Worm (Caenorhabditis elegans): Measurements from ENCODE around the gene npr-43.

Gene npr-43

DNA sequence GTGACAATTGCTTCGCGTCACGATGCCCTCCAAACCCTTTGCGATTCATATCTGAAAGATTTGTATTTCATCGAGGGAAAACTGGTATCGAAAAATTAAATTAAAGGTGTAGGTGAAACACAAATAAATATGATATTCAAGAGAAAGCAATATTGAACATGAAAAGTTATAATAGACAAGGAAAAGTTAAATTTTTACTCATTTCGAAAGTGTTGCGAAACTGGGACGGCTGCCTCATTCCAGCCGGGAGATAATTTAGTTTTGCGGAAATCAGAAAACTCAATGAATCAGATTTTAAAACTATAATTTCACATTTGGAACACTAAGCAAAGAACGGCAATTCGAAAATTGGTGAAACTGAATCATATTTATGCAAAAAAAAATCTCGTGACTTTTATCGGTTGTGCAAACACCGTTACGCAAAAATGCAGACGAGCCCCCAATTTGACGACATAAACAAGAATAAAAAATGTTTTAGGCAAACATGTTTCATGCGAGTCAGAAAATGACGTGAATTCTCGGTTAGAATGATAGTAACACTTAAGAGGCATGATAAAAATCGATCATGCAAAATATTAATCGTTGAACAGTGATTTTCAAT is 36.2 kb upstream of the npr-43 start, which contains the start of the genes nxf-1 and C15H11.11:
Gene nxf-1 (minus strand): TSS at position 51 of the 601 bp plus-strand sequence.
Gene C15H11.11 (plus strand): TSS at position 536 of the 601 bp plus-strand sequence.
- TF ChIP-seq ceh-39 (tag; optimal IDR thresholded peaks at IDR 0.05): peak; percentile 94
- TF ChIP-seq bed-3 (GFP tag; optimal IDR thresholded peaks at IDR 0.05): no peak
- TF ChIP-seq pha-4 (tag; optimal IDR thresholded peaks at IDR 0.05): peak; percentile 13
- no peak for TF ChIP-seq ceh-43 (GFP tag; optimal IDR thresholded peaks at IDR 0.05)
- TF ChIP-seq ces-1 (GFP tag; optimal IDR thresholded peaks at IDR 0.05): peak; percentile 56

DNA sequence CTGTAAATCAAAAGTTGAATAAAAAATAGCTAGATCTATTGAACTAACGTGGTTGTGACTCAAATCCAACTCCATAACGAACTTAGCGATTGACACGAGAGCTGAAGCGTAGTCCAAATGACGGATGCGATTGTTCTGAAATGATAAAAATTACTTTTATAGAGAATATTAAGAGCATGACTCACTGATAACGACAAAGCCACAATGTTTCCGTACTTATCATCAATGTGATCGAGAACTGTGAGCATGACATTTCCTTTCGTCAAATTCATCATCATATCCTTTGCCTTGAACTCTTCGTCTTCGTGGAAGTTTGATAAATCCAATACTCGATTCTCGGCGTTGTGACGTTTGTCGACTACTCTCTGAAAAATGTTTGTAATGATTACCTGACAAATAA is 35.1 kb upstream of the npr-43 start:
- TF ChIP-seq pha-4 (tag; optimal IDR thresholded peaks at IDR 0.05): no peak
- no peak for TF ChIP-seq lin-32 (GFP tag; optimal IDR thresholded peaks at IDR 0.05)
- TF ChIP-seq ztf-11 (tag; optimal IDR thresholded peaks at IDR 0.05): no peak
- TF ChIP-seq nhr-76 (tag; optimal IDR thresholded peaks at IDR 0.05): no peak
- TF ChIP-seq hlh-1 (tag; optimal IDR thresholded peaks at IDR 0.05): no peak
- no peak for TF ChIP-seq bed-3 (GFP tag; optimal IDR thresholded peaks at IDR 0.05)
- TF ChIP-seq mab-5 (tag; optimal IDR thresholded peaks at IDR 0.05): no peak
- TF ChIP-seq mep-1 (tag; optimal IDR thresholded peaks at IDR 0.05): no peak
- no peak for TF ChIP-seq elt-3 (tag; optimal IDR thresholded peaks at IDR 0.05)
- no peak for TF ChIP-seq sptf-1 (tag; optimal IDR thresholded peaks at IDR 0.05)
- no peak for TF ChIP-seq ceh-39 (tag; optimal IDR thresholded peaks at IDR 0.05)
- no peak for TF ChIP-seq elt-1 (tag; optimal IDR thresholded peaks at IDR 0.05; ENCODE audit: borderline replicate concordance, insufficient read depth)
- TF ChIP-seq unc-120 (tag; optimal IDR thresholded peaks at IDR 0.05; ENCODE audit: poor library complexity, severe bottlenecking): no peak
- TF ChIP-seq nhr-12 (tag; optimal IDR thresholded peaks at IDR 0.05): no peak

DNA sequence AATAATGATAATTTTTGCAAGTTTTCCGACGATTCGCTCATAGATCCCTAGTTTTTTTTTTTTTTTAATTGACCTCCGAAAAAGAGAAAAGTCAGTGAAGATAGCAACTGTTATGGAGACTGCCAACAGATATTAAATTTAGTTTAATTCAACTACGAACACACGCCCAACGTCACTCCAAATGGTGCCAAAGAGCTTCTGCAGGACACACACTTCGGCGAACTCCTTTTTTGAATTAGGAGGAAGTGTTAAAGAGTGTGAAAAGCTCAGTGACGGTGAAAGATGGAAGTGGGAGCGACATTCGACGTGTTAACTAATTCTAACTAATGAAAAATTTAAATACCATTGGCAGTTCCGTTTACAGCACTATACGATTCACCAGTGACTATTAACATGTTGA is 33.1 kb upstream of the npr-43 start:
- TF ChIP-seq nhr-12 (tag; optimal IDR thresholded peaks at IDR 0.05): no peak
- TF ChIP-seq zip-8 (tag; optimal IDR thresholded peaks at IDR 0.05): no peak
- TF ChIP-seq lin-32 (GFP tag; optimal IDR thresholded peaks at IDR 0.05): no peak
- TF ChIP-seq ces-1 (GFP tag; optimal IDR thresholded peaks at IDR 0.05): no peak
- TF ChIP-seq unc-39 (tag; optimal IDR thresholded peaks at IDR 0.05): no peak
- no peak for TF ChIP-seq sptf-1 (tag; optimal IDR thresholded peaks at IDR 0.05)
- TF ChIP-seq hlh-1 (tag; optimal IDR thresholded peaks at IDR 0.05): no peak
- no peak for TF ChIP-seq sem-2 (GFP tag; optimal IDR thresholded peaks at IDR 0.05)

DNA sequence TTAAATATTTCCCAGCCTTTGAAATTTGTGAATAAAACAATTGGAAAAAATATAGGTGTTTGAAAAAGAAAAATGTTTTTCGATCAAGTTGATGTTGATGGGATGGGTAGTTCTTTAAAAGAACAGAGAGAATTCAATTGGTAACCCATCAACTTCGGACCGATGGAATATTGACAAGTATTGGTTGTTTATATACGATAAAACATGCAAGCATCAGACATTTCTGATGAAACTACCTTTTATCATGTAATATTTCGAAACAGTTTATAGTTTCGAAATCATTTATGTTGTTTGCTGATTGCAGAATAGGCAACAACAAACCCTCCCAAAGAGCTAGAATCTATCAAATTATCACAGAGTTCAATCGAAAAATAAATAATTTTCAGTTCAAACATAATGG is 31.0 kb upstream of the npr-43 start:
- TF ChIP-seq sem-2 (GFP tag; optimal IDR thresholded peaks at IDR 0.05) (no peak), lin-32 (GFP tag; optimal IDR thresholded peaks at IDR 0.05) (no peak), pha-4 (tag; optimal IDR thresholded peaks at IDR 0.05) (no peak), lsy-2 (tag; optimal IDR thresholded peaks at IDR 0.05) (no peak), mab-5 (tag; optimal IDR thresholded peaks at IDR 0.05) (no peak), sptf-1 (tag; optimal IDR thresholded peaks at IDR 0.05) (no peak), nhr-12 (tag; optimal IDR thresholded peaks at IDR 0.05) (no peak), blmp-1 (tag; optimal IDR thresholded peaks at IDR 0.05) (no peak), cnd-1 (tag; optimal IDR thresholded peaks at IDR 0.05) (no peak), ceh-83 (GFP tag; optimal IDR thresholded peaks at IDR 0.05) (no peak), lin-13 (tag; optimal IDR thresholded peaks at IDR 0.05) (no peak), zip-8 (tag; optimal IDR thresholded peaks at IDR 0.05) (no peak), ceh-43 (GFP tag; optimal IDR thresholded peaks at IDR 0.05) (no peak), unc-39 (tag; optimal IDR thresholded peaks at IDR 0.05) (no peak), mls-2 (tag; optimal IDR thresholded peaks at IDR 0.05) (no peak), nhr-2 (tag; optimal IDR thresholded peaks at IDR 0.05) (no peak), nhr-237 (tag; optimal IDR thresholded peaks at IDR 0.05) (no peak), unc-120 (tag; optimal IDR thresholded peaks at IDR 0.05; ENCODE audit: poor library complexity, severe bottlenecking) (no peak), drap-1 (GFP tag; optimal IDR thresholded peaks at IDR 0.05) (no peak), snpc-4 (tag; optimal IDR thresholded peaks at IDR 0.05) (no peak)

DNA sequence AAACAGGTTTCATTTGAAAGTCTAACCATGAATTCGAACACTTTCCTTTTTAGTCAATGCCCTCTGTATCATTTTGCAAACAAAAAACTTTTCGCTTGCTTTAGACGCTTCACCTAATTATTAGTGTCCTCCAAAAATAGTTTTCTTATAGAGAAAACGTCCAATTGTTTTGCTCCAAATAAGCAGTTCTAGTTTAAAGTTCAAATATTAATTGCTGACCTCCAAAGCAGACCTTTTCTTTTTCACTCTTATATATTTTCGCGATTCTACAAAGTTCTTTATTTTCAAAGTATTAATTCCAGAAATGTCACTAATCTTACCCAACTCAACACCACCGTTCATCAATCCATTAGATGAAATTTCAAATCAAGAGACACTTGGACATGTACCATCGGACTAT is 29.9 kb upstream of the npr-43 start, which contains the start of gene gnrr-2:
Gene gnrr-2 (plus strand): TSS at position 301 of the 400 bp plus-strand sequence.
- TF ChIP-seq ztf-11 (tag; optimal IDR thresholded peaks at IDR 0.05) (no peak), elt-3 (tag; optimal IDR thresholded peaks at IDR 0.05) (no peak), sem-2 (GFP tag; optimal IDR thresholded peaks at IDR 0.05) (no peak), unc-39 (tag; optimal IDR thresholded peaks at IDR 0.05) (no peak)

DNA sequence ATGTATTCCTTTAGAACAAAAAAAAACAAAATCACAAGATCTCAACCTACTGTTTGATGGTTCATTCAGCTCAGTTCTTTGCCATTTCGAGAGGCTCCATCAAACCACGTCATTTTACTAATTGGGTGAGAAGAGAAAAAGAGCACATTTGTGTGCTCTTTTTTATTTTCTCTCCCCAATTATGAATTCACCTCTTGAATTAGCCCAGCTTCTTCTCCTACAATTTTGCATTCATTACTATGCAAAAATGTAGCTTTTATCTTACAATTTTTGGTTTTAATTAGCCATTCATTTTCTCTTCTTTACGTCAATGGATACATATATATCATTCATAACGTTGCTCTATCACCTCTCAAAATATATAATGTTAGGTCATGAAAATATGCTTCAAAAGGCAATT is 26.8 kb upstream of the npr-43 start:
- TF ChIP-seq unc-62 (GFP tag; optimal IDR thresholded peaks at IDR 0.05) (no peak), unc-39 (tag; optimal IDR thresholded peaks at IDR 0.05) (no peak), blmp-1 (tag; optimal IDR thresholded peaks at IDR 0.05) (no peak), mep-1 (tag; optimal IDR thresholded peaks at IDR 0.05) (no peak), lsy-2 (tag; optimal IDR thresholded peaks at IDR 0.05) (no peak), elt-1 (tag; optimal IDR thresholded peaks at IDR 0.05; ENCODE audit: borderline replicate concordance, insufficient read depth) (no peak), tbx-8 (GFP tag; optimal IDR thresholded peaks at IDR 0.05) (no peak), drap-1 (GFP tag; optimal IDR thresholded peaks at IDR 0.05) (no peak), ztf-11 (tag; optimal IDR thresholded peaks at IDR 0.05) (no peak), ceh-43 (GFP tag; optimal IDR thresholded peaks at IDR 0.05) (no peak), ceh-39 (tag; optimal IDR thresholded peaks at IDR 0.05) (no peak), sptf-1 (tag; optimal IDR thresholded peaks at IDR 0.05) (no peak), lin-32 (GFP tag; optimal IDR thresholded peaks at IDR 0.05) (no peak), M03D4.4 (tag; optimal IDR thresholded peaks at IDR 0.05) (no peak), hlh-1 (tag; optimal IDR thresholded peaks at IDR 0.05) (no peak), lin-13 (tag; optimal IDR thresholded peaks at IDR 0.05) (no peak), elt-3 (tag; optimal IDR thresholded peaks at IDR 0.05) (no peak), bed-3 (GFP tag; optimal IDR thresholded peaks at IDR 0.05) (no peak), nhr-237 (tag; optimal IDR thresholded peaks at IDR 0.05) (no peak), ham-2 (GFP tag; optimal IDR thresholded peaks at IDR 0.05) (no peak)

All from whole organism, mixed stage, embryonic.